Fruit fly (Drosophila melanogaster) whole organism, embryonic: ENCODE results near the gene CG31675.
A peak's percentile ranks its signal among the peaks of the same experiment; 100 is the strongest.

Experiments used
- Adf1 ChIP-seq: fragments of 200-800 bp; sonication (Bioruptor generic); IDR thresholded peaks from 2 replicates; pipeline ENCODE4 v1.3.6; 2022; ENCODE audit warnings: missing biosample characterization, missing genetic modification characterization
- CG11695 ChIP-seq: fragments of 200-800 bp; sonication (Bioruptor generic); IDR thresholded peaks from 3 replicates; pipeline ENCODE4 v1.3.6; 2022; ENCODE audit warnings: missing biosample characterization, missing genetic modification characterization
- CG12769 ChIP-seq: fragments of 200-800 bp; sonication (Bioruptor generic); optimal IDR thresholded peaks from 2 replicates; lab custom pipeline; 2019; ENCODE audit warnings: missing biosample characterization, mild to moderate bottlenecking, missing genetic modification characterization, moderate library complexity
- CG16779 ChIP-seq: fragments of 200-800 bp; sonication (Bioruptor generic); IDR thresholded peaks from 2 replicates; pipeline ENCODE4 v1.3.6; 2022; ENCODE audit warnings: missing biosample characterization, missing genetic modification characterization
- CG17359 ChIP-seq: fragments of 200-800 bp; sonication (Bioruptor generic); optimal IDR thresholded peaks from 3 replicates; lab custom pipeline; 2018; ENCODE audit warnings: missing biosample characterization, mild to moderate bottlenecking, missing genetic modification characterization, moderate library complexity
- CG17385 ChIP-seq: fragments of 200-800 bp; sonication (Bioruptor generic); optimal IDR thresholded peaks from 3 replicates; lab custom pipeline; 2018; ENCODE audit warnings: missing biosample characterization, mild to moderate bottlenecking, missing genetic modification characterization
- CG31441 ChIP-seq: fragments of 200-800 bp; sonication (Bioruptor generic); IDR thresholded peaks from 2 replicates; pipeline ENCODE4 v1.3.6; 2022; ENCODE audit warnings: missing biosample characterization, missing genetic modification characterization
- CG3281 ChIP-seq: fragments of 200-800 bp; sonication (Bioruptor generic); optimal IDR thresholded peaks from 3 replicates; lab custom pipeline; 2017; ENCODE audit warnings: missing biosample characterization, mild to moderate bottlenecking, missing genetic modification characterization
- CG4360 ChIP-seq: fragments of 200-800 bp; sonication (Bioruptor generic); IDR thresholded peaks from 2 replicates; pipeline ENCODE4 v1.3.6; 2022; ENCODE audit warnings: missing biosample characterization, missing genetic modification characterization
- CG4854 ChIP-seq: fragments of 200-800 bp; sonication (Bioruptor generic); optimal IDR thresholded peaks from 2 replicates; lab custom pipeline; 2016; ENCODE audit warnings: missing biosample characterization, missing genetic modification characterization, inconsistent platforms
- CG6175 ChIP-seq: fragments of 200-800 bp; sonication (Bioruptor generic); IDR thresholded peaks from 3 replicates; pipeline ENCODE4 v1.3.6; 2022; ENCODE audit warnings: missing biosample characterization, missing genetic modification characterization
- CG6654 ChIP-seq: fragments of 200-800 bp; sonication (Bioruptor generic); optimal IDR thresholded peaks from 2 replicates; lab custom pipeline; 2017; ENCODE audit warnings: missing biosample characterization, mild to moderate bottlenecking, missing genetic modification characterization
- CG7987 ChIP-seq: fragments of 200-800 bp; sonication (Bioruptor generic); optimal IDR thresholded peaks from 2 replicates; lab custom pipeline; 2018; ENCODE audit warnings: missing biosample characterization, mild to moderate bottlenecking, missing genetic modification characterization, moderate library complexity
- CG8290 ChIP-seq, 3 experiments: fragments of 200-800 bp; sonication (Bioruptor generic); optimal IDR thresholded peaks; 2 replicates each; lab custom pipeline; 2016 to 2019; ENCODE audit warnings: missing biosample characterization in 3 of 3, missing genetic modification characterization in 3 of 3, mild to moderate bottlenecking in 2 of 3, moderate library complexity in 1 of 3
- CG8478 ChIP-seq: fragments of >200 bp; optimal IDR thresholded peaks from 2 replicates; lab custom pipeline; 2018
- Dbx ChIP-seq: fragments of 200-800 bp; sonication (Bioruptor generic); IDR thresholded peaks from 3 replicates; pipeline ENCODE4 v1.3.6; 2022; ENCODE audit warnings: missing biosample characterization, missing genetic modification characterization
- Deaf1 ChIP-seq: fragments of 200-800 bp; optimal IDR thresholded peaks from 3 replicates; lab custom pipeline; 2019; ENCODE audit warnings: missing biosample characterization, mild to moderate bottlenecking, missing genetic modification characterization, moderate library complexity
- Dll ChIP-seq: fragments of 200-800 bp; sonication (Bioruptor generic); IDR thresholded peaks from 4 replicates; pipeline ENCODE4 v1.3.6; 2022; ENCODE audit warnings: missing biosample characterization, missing genetic modification characterization; ENCODE audit not compliant: partially characterized antibody
- Dp ChIP-seq: fragments of 200-800 bp; sonication (Bioruptor generic); optimal IDR thresholded peaks from 2 replicates; lab custom pipeline; 2018; ENCODE audit warnings: missing biosample characterization, mild to moderate bottlenecking, missing genetic modification characterization, moderate library complexity
- Eip74EF ChIP-seq, 2 experiments: fragments of 200-800 bp in 1 of 2; fragments of >200 bp in 1 of 2; sonication (Bioruptor generic) in 1 of 2; optimal IDR thresholded peaks; 2 replicates each; lab custom pipeline; 2017 to 2019; ENCODE audit warnings: missing biosample characterization in 2 of 2, missing genetic modification characterization in 2 of 2, mild to moderate bottlenecking in 1 of 2, moderate library complexity in 1 of 2
- Fer3 ChIP-seq: fragments of 200-800 bp; sonication (Bioruptor generic); optimal IDR thresholded peaks from 2 replicates; lab custom pipeline; 2018; ENCODE audit warnings: missing biosample characterization, mild to moderate bottlenecking, missing genetic modification characterization, moderate library complexity
- Mad ChIP-seq: fragments of 200-800 bp; sonication (Bioruptor generic); optimal IDR thresholded peaks from 2 replicates; lab custom pipeline; 2016; ENCODE audit warnings: missing biosample characterization, missing genetic modification characterization
- Nf-YC ChIP-seq: fragments of 200-800 bp; optimal IDR thresholded peaks from 3 replicates; lab custom pipeline; 2019; ENCODE audit warnings: missing biosample characterization, mild to moderate bottlenecking, missing genetic modification characterization, moderate library complexity
- Stat92E ChIP-seq, 3 experiments: fragments of >200 bp in 2 of 3; fragments of 200-800 bp in 1 of 3; sonication (Bioruptor generic) in 1 of 3; optimal IDR thresholded peaks; 2 replicates each; lab custom pipeline; 2017 to 2019; ENCODE audit warnings: missing biosample characterization in 3 of 3, missing genetic modification characterization in 3 of 3, mild to moderate bottlenecking in 1 of 3, moderate library complexity in 1 of 3
- ase ChIP-seq: fragments of 200-800 bp; sonication (Bioruptor generic); IDR thresholded peaks from 3 replicates; pipeline ENCODE4 v1.3.6; 2022; ENCODE audit warnings: missing biosample characterization, missing genetic modification characterization
- az2 ChIP-seq: fragments of 200-800 bp; sonication (Bioruptor generic); optimal IDR thresholded peaks from 3 replicates; lab custom pipeline; 2016; ENCODE audit warnings: missing biosample characterization, missing genetic modification characterization
- bbx ChIP-seq: fragments of 200-800 bp; sonication (Bioruptor generic); IDR thresholded peaks from 2 replicates; pipeline ENCODE4 v1.3.6; 2022; ENCODE audit warnings: missing biosample characterization, missing genetic modification characterization; ENCODE audit not compliant: partially characterized antibody
- bcd ChIP-seq: fragments of 200-800 bp; sonication (Bioruptor generic); optimal IDR thresholded peaks from 2 replicates; lab custom pipeline; 2017; ENCODE audit warnings: missing biosample characterization, mild to moderate bottlenecking, missing genetic modification characterization
- bigmax ChIP-seq: fragments of 200-800 bp; sonication (Bioruptor generic); optimal IDR thresholded peaks from 2 replicates; lab custom pipeline; 2018; ENCODE audit warnings: missing biosample characterization, mild to moderate bottlenecking, missing genetic modification characterization
- chif ChIP-seq, 2 experiments: fragments of 200-800 bp; sonication (Bioruptor generic); optimal IDR thresholded peaks; 3 replicates each; lab custom pipeline; 2016; ENCODE audit warnings: missing biosample characterization in 2 of 2, missing genetic modification characterization in 2 of 2
- cwo ChIP-seq: fragments of 200-800 bp; sonication (Bioruptor generic); optimal IDR thresholded peaks from 3 replicates; lab custom pipeline; 2017; ENCODE audit warnings: missing biosample characterization, missing genetic modification characterization, mild to moderate bottlenecking, moderate library complexity, missing genetic modification reagents
- dati ChIP-seq: fragments of 200-800 bp; sonication (Bioruptor generic); IDR thresholded peaks from 2 replicates; pipeline ENCODE4 v1.3.6; 2022; ENCODE audit warnings: missing biosample characterization, missing genetic modification characterization
- dimm ChIP-seq: fragments of 200-800 bp; sonication (Bioruptor generic); IDR thresholded peaks from 2 replicates; pipeline ENCODE4 v1.3.6; 2022; ENCODE audit warnings: missing biosample characterization, missing genetic modification characterization
- dysf ChIP-seq: fragments of 200-800 bp; sonication (Bioruptor generic); IDR thresholded peaks from 3 replicates; pipeline ENCODE4 v1.3.6; 2022; ENCODE audit warnings: missing biosample characterization, missing genetic modification characterization
- grau ChIP-seq: fragments of 200-800 bp; optimal IDR thresholded peaks from 3 replicates; lab custom pipeline; 2019; ENCODE audit warnings: missing biosample characterization, mild to moderate bottlenecking, missing genetic modification characterization, moderate library complexity
- ham ChIP-seq: fragments of 200-800 bp; sonication (Bioruptor generic); IDR thresholded peaks from 2 replicates; pipeline ENCODE4 v1.3.6; 2022; ENCODE audit warnings: missing biosample characterization, missing genetic modification characterization
- hbn ChIP-seq: fragments of 200-800 bp; sonication (Bioruptor generic); IDR thresholded peaks from 2 replicates; pipeline ENCODE4 v1.3.6; 2022; ENCODE audit warnings: missing biosample characterization, missing genetic modification characterization; ENCODE audit not compliant: partially characterized antibody
- kni ChIP-seq: fragments of 200-800 bp; sonication (Bioruptor generic); optimal IDR thresholded peaks from 3 replicates; lab custom pipeline; 2017; ENCODE audit warnings: mild to moderate bottlenecking, missing biosample characterization, missing genetic modification reagents, missing genetic modification characterization
- nom ChIP-seq: fragments of 200-800 bp; sonication (Bioruptor generic); optimal IDR thresholded peaks from 2 replicates; lab custom pipeline; 2017; ENCODE audit warnings: missing biosample characterization, missing genetic modification characterization, mild to moderate bottlenecking, moderate library complexity, missing genetic modification reagents
- pita ChIP-seq: fragments of 200-800 bp; sonication (Bioruptor generic); optimal IDR thresholded peaks from 2 replicates; lab custom pipeline; 2017; ENCODE audit warnings: missing biosample characterization, mild to moderate bottlenecking, missing genetic modification characterization
- prd ChIP-seq, 3 experiments: fragments of >200 bp in 2 of 3; fragments of 200-800 bp in 1 of 3; sonication (Bioruptor generic) in 1 of 3; optimal IDR thresholded peaks in 2 of 3; IDR thresholded peaks in 1 of 3; 2 replicates in 2 of 3; 3 replicates in 1 of 3; pipeline versions ENCODE4 v1.3.6 to Lab custom; 2017 to 2022; ENCODE audit warnings: missing biosample characterization in 1 of 3, missing genetic modification characterization in 1 of 3
- pum ChIP-seq: fragments of 200-800 bp; sonication (Bioruptor generic); optimal IDR thresholded peaks from 2 replicates; lab custom pipeline; 2016; ENCODE audit warnings: missing biosample characterization, missing genetic modification characterization
- sd ChIP-seq: fragments of 200-800 bp; sonication (Bioruptor generic); optimal IDR thresholded peaks from 3 replicates; lab custom pipeline; 2018; ENCODE audit warnings: missing biosample characterization, mild to moderate bottlenecking, missing genetic modification characterization, moderate library complexity
- sqz ChIP-seq: fragments of 200-800 bp; sonication (Bioruptor generic); optimal IDR thresholded peaks from 3 replicates; lab custom pipeline; 2018; ENCODE audit warnings: missing biosample characterization, mild to moderate bottlenecking, missing genetic modification characterization
- tin ChIP-seq: fragments of 200-800 bp; sonication (Bioruptor generic); optimal IDR thresholded peaks from 3 replicates; lab custom pipeline; 2016; ENCODE audit warnings: missing biosample characterization, missing genetic modification characterization
- vnd ChIP-seq: fragments of 200-800 bp; sonication (Bioruptor generic); IDR thresholded peaks from 3 replicates; pipeline ENCODE4 v1.3.6; 2022; ENCODE audit warnings: missing biosample characterization, missing genetic modification characterization; ENCODE audit not compliant: partially characterized antibody

The CG31675 gene

dm6 chr2L:20821249-20822024 lies 46.1 kb upstream of the CG31675 start (continued):
- TF ChIP-seq Dll (GFP tag; lab: Robert Waterston, UW): peak; percentile 70; the same call in 3 of the 4 replicates
- peak; percentile 67 for TF ChIP-seq bbx (GFP tag; lab: Robert Waterston, UW)
- TF ChIP-seq Nf-YC: peak; percentile 33
- peak; percentile 17 for TF ChIP-seq CG17385 (GFP tag; lab: Kevin White, UChicago)
- TF ChIP-seq tin (GFP tag; lab: Kevin White, UChicago): no peak
- TF ChIP-seq Deaf1 (tag; lab: Kevin White, UChicago): peak; percentile 79
- TF ChIP-seq prd (optimal IDR thresholded peaks at IDR 0.05; lab: Kevin White, UChicago): no peak
- TF ChIP-seq prd (GFP tag; IDR thresholded peaks at IDR 0.05; lab: Robert Waterston, UW): peak; percentile 21; the same call in 1 of the 3 replicates
- TF ChIP-seq dati: no peak
- 0 out of 3 replicates have a peak, but pooled peaks have one; percentile 36 for TF ChIP-seq vnd (GFP tag; lab: Robert Waterston, UW)
- peak; percentile 91 for TF ChIP-seq CG6175 (GFP tag; lab: Robert Waterston, UW)
- peak; percentile 94 for TF ChIP-seq CG12769 (tag; lab: Kevin White, UChicago)
- no peak for TF ChIP-seq Dp
- no peak; the same call in 1 of the 2 replicates for TF ChIP-seq CG4360 (GFP tag; lab: Robert Waterston, UW)
- peak; percentile 90 for TF ChIP-seq kni (GFP tag; lab: Kevin White, UChicago)
- TF ChIP-seq ham: no peak
- TF ChIP-seq CG7987: no peak
- TF ChIP-seq Adf1 (GFP tag; lab: Robert Waterston, UW): peak; percentile 46; the same call in 1 of the 2 replicates
- peak in 1 of 3 experiments; percentile 32 for TF ChIP-seq Stat92E (GFP tag; optimal IDR thresholded peaks at IDR 0.05; lab: Kevin White, UChicago)
- no peak for TF ChIP-seq pum (GFP tag; lab: Kevin White, UChicago)
- TF ChIP-seq dimm (GFP tag; lab: Robert Waterston, UW): no peak
- 0 out of 3 replicates have a peak, but pooled peaks have one; percentile 27 for TF ChIP-seq dysf (GFP tag; lab: Robert Waterston, UW)
- TF ChIP-seq CG31441 (GFP tag; lab: Robert Waterston, UW): peak; percentile 27; the same call in 1 of the 2 replicates
- TF ChIP-seq ase (GFP tag; lab: Robert Waterston, UW): 0 out of 3 replicates have a peak, but pooled peaks have one; percentile 47
- TF ChIP-seq chif (GFP tag; optimal IDR thresholded peaks at IDR 0.05; lab: Kevin White, UChicago): no peak
- peak; percentile 58 for TF ChIP-seq sqz (GFP tag; lab: Kevin White, UChicago)
- no peak for TF ChIP-seq bcd (GFP tag; lab: Kevin White, UChicago)
- TF ChIP-seq az2 (GFP tag; lab: Kevin White, UChicago): no peak
- peak; percentile 44 for TF ChIP-seq CG17359 (tag; lab: Kevin White, UChicago)
- TF ChIP-seq bigmax (GFP tag; lab: Kevin White, UChicago): no peak
- peak; percentile 14 for TF ChIP-seq nom (GFP tag; lab: Kevin White, UChicago)
- TF ChIP-seq grau (tag; lab: Kevin White, UChicago): peak; percentile 67
- 0 out of 2 replicates have a peak, but pooled peaks have one; percentile 24 for TF ChIP-seq CG16779
- TF ChIP-seq CG6654 (GFP tag; lab: Kevin White, UChicago): no peak
- no peak for TF ChIP-seq CG8290 (GFP tag; optimal IDR thresholded peaks at IDR 0.05; lab: Kevin White, UChicago)
- TF ChIP-seq CG8290 (tag; optimal IDR thresholded peaks at IDR 0.05; lab: Kevin White, UChicago): peak in 1 of 2 experiments; percentile 19
- TF ChIP-seq cwo (GFP tag; lab: Kevin White, UChicago): peak; percentile 5
- TF ChIP-seq pita: no peak
- TF ChIP-seq CG4854 (GFP tag; lab: Kevin White, UChicago): no peak
- TF ChIP-seq hbn (GFP tag; lab: Robert Waterston, UW): peak; percentile 37
- no peak for TF ChIP-seq CG8478 (lab: Kevin White, UChicago)
- TF ChIP-seq sd (tag; lab: Kevin White, UChicago): peak; percentile 9
- TF ChIP-seq Dbx (GFP tag; lab: Robert Waterston, UW): 0 out of 3 replicates have a peak, but pooled peaks have one; percentile 24
- peak in 1 of 2 experiments; percentile 21 for TF ChIP-seq Eip74EF (GFP tag; optimal IDR thresholded peaks at IDR 0.05; lab: Kevin White, UChicago)
- peak; percentile 8 for TF ChIP-seq Fer3 (tag; lab: Kevin White, UChicago)
- TF ChIP-seq CG3281 (GFP tag; lab: Kevin White, UChicago): no peak
- TF ChIP-seq Mad: peak; percentile 25
- TF ChIP-seq CG11695 (GFP tag; lab: Robert Waterston, UW): peak; percentile 67; the same call in 2 of the 3 replicates
